Worm (Caenorhabditis elegans): ENCODE results near the gene fbxa-148.
A peak's percentile ranks its signal among the peaks of the same experiment; 100 is the strongest.

Gene fbxa-148

ce11 chrV:16965655-16966054 is 26.8 kb downstream of the fbxa-148 start, which contains the start of gene efl-1 (continued):
- TF ChIP-seq ceh-28 (tag; optimal IDR thresholded peaks at IDR 0.05) (peak; percentile 82), sea-2 (GFP tag; optimal IDR thresholded peaks at IDR 0.05) (no peak), pha-4 (tag; optimal IDR thresholded peaks at IDR 0.05) (peak; percentile 93), unc-62 (GFP tag; optimal IDR thresholded peaks at IDR 0.05) (peak; percentile 35), ztf-11 (tag; optimal IDR thresholded peaks at IDR 0.05) (no peak), elt-1 (tag; optimal IDR thresholded peaks at IDR 0.05) (no peak), lin-15B (tag; optimal IDR thresholded peaks at IDR 0.05) (peak; percentile 94), snpc-4 (tag; optimal IDR thresholded peaks at IDR 0.05) (peak; percentile 93), zag-1 (tag; optimal IDR thresholded peaks at IDR 0.05) (no peak), nhr-23 (tag; optimal IDR thresholded peaks at IDR 0.05) (peak; percentile 94), fos-1 (tag; optimal IDR thresholded peaks at IDR 0.05) (peak; percentile 7), nhr-237 (tag; optimal IDR thresholded peaks at IDR 0.05) (no peak), eor-1 (tag; optimal IDR thresholded peaks at IDR 0.05) (no peak), nhr-76 (tag; optimal IDR thresholded peaks at IDR 0.05) (no peak), nhr-12 (tag; optimal IDR thresholded peaks at IDR 0.05) (no peak)

- no peak for TF ChIP-seq eor-1 (tag; optimal IDR thresholded peaks at IDR 0.05)
- TF ChIP-seq zag-1 (tag; optimal IDR thresholded peaks at IDR 0.05), result no peak
- TF ChIP-seq nhr-43 (tag; optimal IDR thresholded peaks at IDR 0.05; ENCODE audit: poor library complexity, severe bottlenecking), result no peak
- TF ChIP-seq hmg-11 (tag; optimal IDR thresholded peaks at IDR 0.05), result no peak
- TF ChIP-seq elt-3 (tag; optimal IDR thresholded peaks at IDR 0.05), result no peak
- TF ChIP-seq ZK546.5 (tag; optimal IDR thresholded peaks at IDR 0.05), result no peak
- TF ChIP-seq lin-39 (tag; optimal IDR thresholded peaks at IDR 0.05), result no peak
- TF ChIP-seq pqm-1 (tag; optimal IDR thresholded peaks at IDR 0.05), result no peak
- no peak for TF ChIP-seq elt-2 (tag; optimal IDR thresholded peaks at IDR 0.05)
- TF ChIP-seq ztf-4 (tag; optimal IDR thresholded peaks at IDR 0.05), result no peak
- no peak for TF ChIP-seq ztf-11 (tag; optimal IDR thresholded peaks at IDR 0.05)
- TF ChIP-seq nhr-237 (tag; optimal IDR thresholded peaks at IDR 0.05), result no peak
- no peak for TF ChIP-seq mml-1 (tag; optimal IDR thresholded peaks at IDR 0.05)
Measured at ce11 chrV:16966636-16967035, 27.8 kb downstream of the fbxa-148 start, which contains the start of gene fbxa-90. fbxa-90 (plus strand) TSS chrV:16966814.

ce11 chrV:16972134-16972533 is 33.3 kb downstream of the fbxa-148 start, which contains the start of gene srh-119:
srh-119 (plus strand) TSS chrV:16972434.
- TF ChIP-seq ceh-28 (tag; optimal IDR thresholded peaks at IDR 0.05) (no peak), ZK546.5 (tag; optimal IDR thresholded peaks at IDR 0.05) (no peak), nhr-12 (tag; optimal IDR thresholded peaks at IDR 0.05) (no peak)

ce11 chrV:16973338-16973737 is 34.5 kb downstream of the fbxa-148 start:
- TF ChIP-seq daf-12 (tag; optimal IDR thresholded peaks at IDR 0.05) (no peak), ceh-28 (tag; optimal IDR thresholded peaks at IDR 0.05) (no peak), ztf-4 (tag; optimal IDR thresholded peaks at IDR 0.05) (no peak), nfya-1 (tag; optimal IDR thresholded peaks at IDR 0.05; ENCODE audit: insufficient read depth) (no peak), lsy-12 (tag; optimal IDR thresholded peaks at IDR 0.05) (no peak), aly-2 (tag; optimal IDR thresholded peaks at IDR 0.05) (no peak), skn-1 (tag; optimal IDR thresholded peaks at IDR 0.05) (no peak), lin-39 (tag; optimal IDR thresholded peaks at IDR 0.05) (no peak)

ce11 chrV:16974919-16975318 is 36.1 kb downstream of the fbxa-148 start, which contains the start of gene srx-54:
srx-54 (plus strand) TSS chrV:16975219.
- no peak for TF ChIP-seq nhr-12 (tag; optimal IDR thresholded peaks at IDR 0.05)
- TF ChIP-seq zag-1 (tag; optimal IDR thresholded peaks at IDR 0.05), result no peak
- TF ChIP-seq fos-1 (tag; optimal IDR thresholded peaks at IDR 0.05), result no peak
- no peak for TF ChIP-seq nhr-237 (tag; optimal IDR thresholded peaks at IDR 0.05)
- no peak for TF ChIP-seq skn-1 (tag; optimal IDR thresholded peaks at IDR 0.05)
- TF ChIP-seq sea-2 (GFP tag; optimal IDR thresholded peaks at IDR 0.05), result no peak
- no peak for TF ChIP-seq snpc-4 (tag; optimal IDR thresholded peaks at IDR 0.05)
- no peak for TF ChIP-seq ama-1 (optimal IDR thresholded peaks at IDR 0.05)
- TF ChIP-seq elt-2 (tag; optimal IDR thresholded peaks at IDR 0.05), result no peak
- no peak for TF ChIP-seq elt-1 (tag; optimal IDR thresholded peaks at IDR 0.05)
- no peak for TF ChIP-seq fkh-2 (tag; optimal IDR thresholded peaks at IDR 0.05)
- TF ChIP-seq nhr-28 (tag; optimal IDR thresholded peaks at IDR 0.05), result no peak
- TF ChIP-seq tbx-2 (tag; optimal IDR thresholded peaks at IDR 0.05), result no peak

All from whole organism, L3 larva.